Worm (Caenorhabditis elegans): ENCODE measurements around the gene F37C4.4.

F37C4.4 gene

ce11 chrIV:3843019-3843527 lies 24.0 kb upstream of the F37C4.4 start:
- no peak for TF ChIP-seq mef-2 (tag; optimal IDR thresholded peaks at IDR 0.05)
- TF ChIP-seq efl-1 (optimal IDR thresholded peaks at IDR 0.05) = no peak
- TF ChIP-seq efl-1 (GFP tag; optimal IDR thresholded peaks at IDR 0.05 in 1 of 2) = peak in 1 of 2 experiments; percentile 8

- TF ChIP-seq egl-27 (tag; optimal IDR thresholded peaks at IDR 0.05) = no peak
- no peak for TF ChIP-seq nhr-85 (tag)
- TF ChIP-seq unc-62 (GFP tag; optimal IDR thresholded peaks at IDR 0.05) = no peak
- no peak for TF ChIP-seq efl-1 (optimal IDR thresholded peaks at IDR 0.05)
- TF ChIP-seq efl-1 (GFP tag; optimal IDR thresholded peaks at IDR 0.05 in 1 of 2) = peak in 1 of 2 experiments; percentile 87
- TF ChIP-seq swsn-7 (tag; optimal IDR thresholded peaks at IDR 0.05) = no peak
- TF ChIP-seq sox-4 (tag; optimal IDR thresholded peaks at IDR 0.05) = no peak
- no peak for TF ChIP-seq nhr-11 (tag; optimal IDR thresholded peaks at IDR 0.05)
- TF ChIP-seq ceh-90 (tag; optimal IDR thresholded peaks at IDR 0.05) = no peak
- TF ChIP-seq hlh-17 (GFP tag; optimal IDR thresholded peaks at IDR 0.05; ENCODE audit: borderline replicate concordance) = no peak
- TF ChIP-seq nhr-76 (tag; optimal IDR thresholded peaks at IDR 0.05) = no peak
- no peak for TF ChIP-seq nhr-71 (tag; optimal IDR thresholded peaks at IDR 0.05)
- TF ChIP-seq lin-35 (GFP tag; optimal IDR thresholded peaks at IDR 0.05) = no peak
- peak; percentile 47 for TF ChIP-seq fkh-4 (tag; optimal IDR thresholded peaks at IDR 0.05; ENCODE audit: borderline replicate concordance)
- no peak for TF ChIP-seq lin-15B (tag; optimal IDR thresholded peaks at IDR 0.05)
- no peak for TF ChIP-seq mep-1 (tag; optimal IDR thresholded peaks at IDR 0.05)
- TF ChIP-seq nhr-47 (tag; optimal IDR thresholded peaks at IDR 0.05) = no peak
- no peak for TF ChIP-seq pax-3 (tag; optimal IDR thresholded peaks at IDR 0.05)
- peak; percentile 87 for TF ChIP-seq dsc-1 (tag; optimal IDR thresholded peaks at IDR 0.05)
- TF ChIP-seq mef-2 (tag; optimal IDR thresholded peaks at IDR 0.05) = no peak
- no peak for TF ChIP-seq fos-1 (tag; optimal IDR thresholded peaks at IDR 0.05)
Measured at ce11 chrIV:3844004-3844403, 23.1 kb upstream of the F37C4.4 start.

ce11 chrIV:3844584-3844983 lies 22.5 kb upstream of the F37C4.4 start:
- TF ChIP-seq nhr-12 (tag; optimal IDR thresholded peaks at IDR 0.05) (no peak), unc-62 (GFP tag; optimal IDR thresholded peaks at IDR 0.05) (no peak)

- no peak for TF ChIP-seq efl-1 (optimal IDR thresholded peaks at IDR 0.05)
- TF ChIP-seq efl-1 (GFP tag; optimal IDR thresholded peaks at IDR 0.05 in 1 of 2) = peak in 1 of 2 experiments; percentile 44
- TF ChIP-seq nhr-19 (GFP tag; conservative IDR thresholded peaks at IDR 0.05) = no peak
- TF ChIP-seq unc-30 (tag; optimal IDR thresholded peaks at IDR 0.05) = no peak
- TF ChIP-seq ces-1 (GFP tag; optimal IDR thresholded peaks at IDR 0.05) = peak; percentile 9
- TF ChIP-seq fkh-10 (GFP tag; optimal IDR thresholded peaks at IDR 0.05) = peak; percentile 49
- peak; percentile 41 for TF ChIP-seq lin-14 (GFP tag; optimal IDR thresholded peaks at IDR 0.05)
Measured at ce11 chrIV:3847489-3847888, 19.6 kb upstream of the F37C4.4 start.

- TF ChIP-seq nhr-28 (tag; optimal IDR thresholded peaks at IDR 0.05) (no peak), nhr-20 (tag; optimal IDR thresholded peaks at IDR 0.05) (no peak), egl-27 (tag; optimal IDR thresholded peaks at IDR 0.05) (no peak), lin-39 (tag; optimal IDR thresholded peaks at IDR 0.05) (no peak), tbx-2 (tag; optimal IDR thresholded peaks at IDR 0.05) (no peak), ets-5 (GFP tag; IDR thresholded peaks at IDR 0.05) (no peak), fkh-10 (GFP tag; optimal IDR thresholded peaks at IDR 0.05) (no peak), lir-3 (tag; optimal IDR thresholded peaks at IDR 0.05; ENCODE audit: poor library complexity) (no peak), elt-2 (tag; optimal IDR thresholded peaks at IDR 0.05) (no peak), aha-1 (tag; optimal IDR thresholded peaks at IDR 0.05) (no peak), ama-1 (optimal IDR thresholded peaks at IDR 0.05) (no peak), nhr-19 (GFP tag; conservative IDR thresholded peaks at IDR 0.05) (no peak), hpl-2 (GFP tag; optimal IDR thresholded peaks at IDR 0.05) (no peak)
Measured at ce11 chrIV:3848985-3849384, 18.1 kb upstream of the F37C4.4 start.

Data from whole organism, L1 larva.